Worm (Caenorhabditis elegans) whole organism, young adult: ENCODE measurements around the gene F42H10.3.

Source experiments
- F33H1.4 ChIP-seq: fragments of 200-800 bp; sonication (Bioruptor generic); IDR thresholded peaks from 2 replicates; pipeline ENCODE4 v1.3.6; 2022; ENCODE audit warnings: missing genetic modification reagents, missing genetic modification characterization, missing compliant biosample characterization
- F55B11.4 ChIP-seq: sonication (generic microtip); optimal IDR thresholded peaks from 2 replicates; lab custom pipeline; 2016; ENCODE audit warnings: missing compliant biosample characterization, missing genetic modification characterization, borderline replicate concordance; ENCODE audit not compliant: insufficient read depth
- T07F8.4 ChIP-seq: sonication (generic microtip); optimal IDR thresholded peaks from 2 replicates; lab custom pipeline; 2016; ENCODE audit warnings: mild to moderate bottlenecking, missing genetic modification characterization, moderate library complexity, missing compliant biosample characterization
- T26A5.8 ChIP-seq: sonication (generic microtip); optimal IDR thresholded peaks from 2 replicates; lab custom pipeline; 2016; ENCODE audit warnings: missing genetic modification characterization, missing compliant biosample characterization
- snpc-4 ChIP-seq, 5 experiments: fragments of 150-350 bp in 1 of 5; sonication (generic microtip) in 4 of 5; optimal IDR thresholded peaks; 2 replicates each; lab custom pipeline; 2014 to 2018; ENCODE audit warnings: missing genetic modification characterization in 5 of 5, missing biosample characterization in 3 of 5, antibody characterized with exemption in 2 of 5, mild to moderate bottlenecking in 2 of 5, missing compliant biosample characterization in 2 of 5, missing genotype in 2 of 5, moderate library complexity in 2 of 5, missing genetic modification reagents in 1 of 5
- ztf-26 ChIP-seq: sonication (generic microtip); optimal IDR thresholded peaks from 2 replicates; lab custom pipeline; 2017; ENCODE audit warnings: missing genetic modification characterization, missing compliant biosample characterization

- TF ChIP-seq snpc-4 (GFP tag; optimal IDR thresholded peaks at IDR 0.05; lab: Kevin White, UChicago) (no peak), snpc-4 (tag; optimal IDR thresholded peaks at IDR 0.05; lab: Kevin White, UChicago) (no peak), T26A5.8 (tag; lab: Kevin White, UChicago) (no peak), F55B11.4 (peak; percentile 32), T07F8.4 (tag; lab: Kevin White, UChicago) (no peak), ztf-26 (no peak), F33H1.4 (no peak)
Observed at ce11 chrIII:8444433-8445090, 39.4 kb upstream of the F42H10.3 start.
